Worm (Caenorhabditis elegans) whole organism, late embryonic: ENCODE data around the gene smcr-8.

ENCODE experiments used
- C08G9.2 ChIP-seq: sonication (generic microtip); optimal IDR thresholded peaks from 2 replicates; lab custom pipeline; 2016; ENCODE audit warnings: mild to moderate bottlenecking, missing genetic modification characterization, moderate library complexity, missing compliant biosample characterization
- C38D4.7 ChIP-seq: fragments of 200-800 bp; sonication (Bioruptor generic); optimal IDR thresholded peaks from 2 replicates; lab custom pipeline; 2018; ENCODE audit warnings: mild to moderate bottlenecking, missing genetic modification characterization, moderate library complexity, missing compliant biosample characterization
- F13H6.1 ChIP-seq: sonication (generic microtip); optimal IDR thresholded peaks from 2 replicates; lab custom pipeline; 2016; ENCODE audit warnings: missing genetic modification characterization, missing compliant biosample characterization
- K02D7.2 ChIP-seq: sonication (generic microtip); optimal IDR thresholded peaks from 2 replicates; lab custom pipeline; 2017; ENCODE audit warnings: mild to moderate bottlenecking, missing genetic modification characterization, missing compliant biosample characterization
- ahr-1 ChIP-seq: sonication (generic microtip); optimal IDR thresholded peaks from 2 replicates; lab custom pipeline; 2016; ENCODE audit warnings: missing genetic modification characterization, missing compliant biosample characterization
- ama-1 ChIP-seq: fragments of 150-350 bp; optimal IDR thresholded peaks from 2 replicates; lab custom pipeline; 2014
- ceh-14 ChIP-seq: sonication (generic microtip); optimal IDR thresholded peaks from 2 replicates; lab custom pipeline; 2016; ENCODE audit warnings: missing genotype, missing genetic modification characterization, missing compliant biosample characterization
- ceh-2 ChIP-seq: sonication (generic microtip); optimal IDR thresholded peaks from 2 replicates; lab custom pipeline; 2016; ENCODE audit warnings: missing genotype, missing genetic modification characterization, missing compliant biosample characterization
- ceh-22 ChIP-seq: sonication (generic microtip); optimal IDR thresholded peaks from 2 replicates; lab custom pipeline; 2017; ENCODE audit warnings: missing biosample characterization, missing genetic modification characterization
- ceh-24 ChIP-seq: sonication (generic microtip); optimal IDR thresholded peaks from 2 replicates; lab custom pipeline; 2016; ENCODE audit warnings: mild to moderate bottlenecking, missing genetic modification characterization, missing compliant biosample characterization
- ceh-30 ChIP-seq: fragments of 150-350 bp; optimal IDR thresholded peaks from 2 replicates; lab custom pipeline; 2014; ENCODE audit warnings: missing biosample characterization, missing genetic modification characterization
- ceh-31 ChIP-seq: sonication (generic microtip); optimal IDR thresholded peaks from 2 replicates; lab custom pipeline; 2016; ENCODE audit warnings: missing genetic modification characterization, missing compliant biosample characterization
- ceh-9 ChIP-seq: sonication (generic microtip); optimal IDR thresholded peaks from 2 replicates; lab custom pipeline; 2016; ENCODE audit warnings: mild to moderate bottlenecking, missing genetic modification characterization, inconsistent platforms, missing compliant biosample characterization
- dmd-4 ChIP-seq: sonication (generic microtip); optimal IDR thresholded peaks from 2 replicates; lab custom pipeline; 2016; ENCODE audit warnings: borderline replicate concordance, missing genetic modification characterization, missing compliant biosample characterization
- elt-4 ChIP-seq: sonication (generic microtip); optimal IDR thresholded peaks from 2 replicates; lab custom pipeline; 2016; ENCODE audit warnings: missing genetic modification characterization, missing compliant biosample characterization
- ets-4 ChIP-seq: sonication (generic microtip); optimal IDR thresholded peaks from 2 replicates; lab custom pipeline; 2016; ENCODE audit warnings: missing genetic modification characterization, missing compliant biosample characterization
- gmeb-2 ChIP-seq: sonication (generic microtip); optimal IDR thresholded peaks from 2 replicates; lab custom pipeline; 2016; ENCODE audit warnings: missing genetic modification characterization, inconsistent platforms, missing compliant biosample characterization
- hlh-13 ChIP-seq: fragments of 200-800 bp; sonication (Bioruptor generic); optimal IDR thresholded peaks from 2 replicates; lab custom pipeline; 2018; ENCODE audit warnings: mild to moderate bottlenecking, missing genetic modification characterization, missing compliant biosample characterization
- hlh-8 ChIP-seq: sonication (generic microtip); optimal IDR thresholded peaks from 2 replicates; lab custom pipeline; 2016; ENCODE audit warnings: missing genotype, missing genetic modification characterization, missing compliant biosample characterization
- lin-11 ChIP-seq: fragments of 200-800 bp; sonication (Bioruptor generic); optimal IDR thresholded peaks from 2 replicates; lab custom pipeline; 2018; ENCODE audit warnings: mild to moderate bottlenecking, missing genetic modification characterization, missing compliant biosample characterization
- madf-2 ChIP-seq: sonication (generic microtip); optimal IDR thresholded peaks from 2 replicates; lab custom pipeline; 2017; ENCODE audit warnings: missing genetic modification characterization, missing compliant biosample characterization
- mec-3 ChIP-seq: sonication (generic microtip); optimal IDR thresholded peaks from 2 replicates; lab custom pipeline; 2016; ENCODE audit warnings: borderline replicate concordance, missing genetic modification characterization, missing compliant biosample characterization
- nfya-1 ChIP-seq: sonication (generic microtip); optimal IDR thresholded peaks from 2 replicates; lab custom pipeline; 2017; ENCODE audit warnings: missing genetic modification characterization, mild to moderate bottlenecking, missing compliant biosample characterization, antibody characterized with exemption, moderate library complexity
- nhr-11 ChIP-seq: fragments of 150-350 bp; optimal IDR thresholded peaks from 2 replicates; lab custom pipeline; 2014; ENCODE audit warnings: missing biosample characterization, missing genetic modification characterization
- nhr-232 ChIP-seq: sonication (generic microtip); optimal IDR thresholded peaks from 2 replicates; lab custom pipeline; 2016; ENCODE audit warnings: missing genetic modification characterization, missing compliant biosample characterization
- npax-4 ChIP-seq: sonication (generic microtip); optimal IDR thresholded peaks from 2 replicates; lab custom pipeline; 2016; ENCODE audit warnings: missing genetic modification characterization, missing compliant biosample characterization
- pax-1 ChIP-seq: fragments of 150-350 bp; optimal IDR thresholded peaks from 2 replicates; lab custom pipeline; 2014; ENCODE audit warnings: missing biosample characterization, missing genetic modification characterization
- pqm-1 ChIP-seq: sonication (generic microtip); optimal IDR thresholded peaks from 2 replicates; lab custom pipeline; 2016; ENCODE audit warnings: missing genetic modification characterization, missing compliant biosample characterization
- ref-2 ChIP-seq: sonication (generic microtip); optimal IDR thresholded peaks from 2 replicates; lab custom pipeline; 2016; ENCODE audit warnings: missing genetic modification characterization, missing compliant biosample characterization
- rnt-1 ChIP-seq: sonication (generic microtip); optimal IDR thresholded peaks from 2 replicates; lab custom pipeline; 2016; ENCODE audit warnings: missing genetic modification characterization, missing compliant biosample characterization
- sdc-2 ChIP-seq: sonication (generic microtip); optimal IDR thresholded peaks from 2 replicates; lab custom pipeline; 2016; ENCODE audit warnings: missing genotype, missing genetic modification characterization, missing compliant biosample characterization
- sox-4 ChIP-seq: sonication (generic microtip); optimal IDR thresholded peaks from 2 replicates; lab custom pipeline; 2017; ENCODE audit warnings: mild to moderate bottlenecking, missing genetic modification characterization, inconsistent platforms, missing compliant biosample characterization
- tbx-2 ChIP-seq: sonication (generic microtip); optimal IDR thresholded peaks from 2 replicates; lab custom pipeline; 2016; ENCODE audit warnings: missing genetic modification characterization, missing compliant biosample characterization
- tbx-7 ChIP-seq: sonication (generic microtip); optimal IDR thresholded peaks from 2 replicates; lab custom pipeline; 2016; ENCODE audit warnings: missing genotype, missing genetic modification characterization, missing compliant biosample characterization
- unc-3 ChIP-seq, 2 experiments: fragments of 200-800 bp in 1 of 2; sonication (Bioruptor generic) in 1 of 2; sonication (generic microtip) in 1 of 2; conservative IDR thresholded peaks in 1 of 2; optimal IDR thresholded peaks in 1 of 2; 2 replicates each; pipeline versions ENCODE4 v1.3.6 to Lab custom; 2016 to 2022; ENCODE audit warnings: missing compliant biosample characterization in 2 of 2, missing genetic modification characterization in 2 of 2, missing genetic modification reagents in 1 of 2
- unc-42 ChIP-seq: sonication (generic microtip); optimal IDR thresholded peaks from 2 replicates; lab custom pipeline; 2016; ENCODE audit warnings: missing genotype, missing genetic modification characterization, missing compliant biosample characterization
- unc-55 ChIP-seq: sonication (generic microtip); optimal IDR thresholded peaks from 2 replicates; lab custom pipeline; 2017; ENCODE audit warnings: missing biosample characterization, missing genetic modification reagents, missing genetic modification characterization
- ztf-16 ChIP-seq: sonication (generic microtip); optimal IDR thresholded peaks from 2 replicates; lab custom pipeline; 2017; ENCODE audit warnings: missing genetic modification characterization, missing compliant biosample characterization

The smcr-8 gene

ce11 chrIII:4986790-4987259 lies 12.3 kb upstream of the smcr-8 start, which contains the start of the genes C27F2.10 and wdr-60:
Gene C27F2.10 (minus strand): TSS chrIII:4986898.
Gene wdr-60 (plus strand): TSS chrIII:4987209.
- TF ChIP-seq dmd-4, result no peak
- TF ChIP-seq ets-4 (tag; lab: Kevin White, UChicago), result peak; percentile 94
- TF ChIP-seq C08G9.2, result peak; percentile 83
- no peak for TF ChIP-seq nhr-232 (tag; lab: Kevin White, UChicago)
- TF ChIP-seq ama-1 (lab: Kevin White, UChicago), result no peak
- no peak for TF ChIP-seq ceh-22
- TF ChIP-seq tbx-7, result peak; percentile 63
- peak; percentile 21 for TF ChIP-seq mec-3 (tag; lab: Kevin White, UChicago)
- TF ChIP-seq ceh-31 (tag; lab: Kevin White, UChicago), result peak; percentile 68
- TF ChIP-seq rnt-1, result no peak
- TF ChIP-seq ahr-1 (tag; lab: Kevin White, UChicago), result no peak
- TF ChIP-seq ref-2 (tag; lab: Kevin White, UChicago), result peak; percentile 18
- TF ChIP-seq pax-1 (tag; lab: Kevin White, UChicago), result no peak
- peak; percentile 58 for TF ChIP-seq ceh-2
- TF ChIP-seq tbx-2 (tag; lab: Kevin White, UChicago), result peak; percentile 59
- no peak for TF ChIP-seq unc-55
- TF ChIP-seq ceh-14 (tag; lab: Kevin White, UChicago), result no peak

ce11 chrIII:4987666-4988065 lies 11.5 kb upstream of the smcr-8 start:
- TF ChIP-seq nhr-11 (tag; lab: Kevin White, UChicago) (no peak), npax-4 (tag; lab: Kevin White, UChicago) (no peak), ceh-14 (tag; lab: Kevin White, UChicago) (no peak), unc-42 (tag; lab: Kevin White, UChicago) (no peak), ceh-30 (tag; lab: Kevin White, UChicago) (no peak), C38D4.7 (GFP tag; lab: Kevin White, UChicago) (no peak), madf-2 (tag; lab: Kevin White, UChicago) (no peak), sox-4 (no peak), K02D7.2 (tag; lab: Kevin White, UChicago) (no peak), pqm-1 (tag; lab: Kevin White, UChicago) (no peak), hlh-13 (GFP tag; lab: Kevin White, UChicago) (no peak), hlh-8 (tag; lab: Kevin White, UChicago) (no peak), gmeb-2 (tag; lab: Kevin White, UChicago) (no peak), elt-4 (tag; lab: Kevin White, UChicago) (no peak), F13H6.1 (tag; lab: Kevin White, UChicago) (no peak), ceh-2 (no peak), ets-4 (tag; lab: Kevin White, UChicago) (no peak), nhr-232 (tag; lab: Kevin White, UChicago) (no peak)

DNA sequence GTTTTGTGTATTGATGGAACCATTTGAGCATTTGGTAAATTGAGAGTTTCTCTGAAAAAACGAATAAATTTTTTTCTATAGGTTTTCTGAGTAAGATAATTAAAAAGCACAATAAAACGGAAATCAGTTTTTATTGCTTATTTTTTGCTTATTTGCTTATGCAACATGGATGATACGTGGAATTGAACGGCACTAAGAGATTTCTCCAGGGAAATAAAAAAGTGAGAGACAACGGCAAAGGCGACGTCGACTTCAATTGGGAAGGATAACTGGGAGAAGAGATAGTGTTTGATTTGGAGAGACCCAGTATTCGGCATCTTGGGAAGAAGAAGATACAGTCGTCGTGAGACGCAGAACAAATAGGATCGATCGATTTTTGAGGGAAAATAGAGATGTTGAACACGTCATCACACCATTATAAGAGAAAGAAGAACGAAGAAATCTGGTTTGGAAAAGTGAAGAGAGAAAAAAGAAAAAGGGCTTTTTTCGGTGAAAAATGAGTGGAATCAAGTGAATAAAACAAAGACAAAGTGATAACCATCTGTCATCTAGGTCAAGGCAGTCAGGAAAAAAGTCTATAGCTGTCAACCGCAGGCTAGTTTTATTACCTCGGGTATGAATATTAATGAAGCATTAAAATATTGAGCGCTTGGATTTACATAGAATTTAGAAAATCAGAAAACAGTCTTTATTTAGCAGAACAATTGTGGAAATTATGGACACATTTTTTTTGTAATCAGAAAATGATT lies 890 bp upstream of the smcr-8 start, which contains the start of gene tmem-131:
Gene tmem-131 (minus strand): TSS at position 51 of the 749 bp plus-strand sequence.
- TF ChIP-seq ztf-16, result no peak
- TF ChIP-seq nfya-1, result peak; percentile 14
- TF ChIP-seq gmeb-2 (tag; lab: Kevin White, UChicago), result no peak

DNA sequence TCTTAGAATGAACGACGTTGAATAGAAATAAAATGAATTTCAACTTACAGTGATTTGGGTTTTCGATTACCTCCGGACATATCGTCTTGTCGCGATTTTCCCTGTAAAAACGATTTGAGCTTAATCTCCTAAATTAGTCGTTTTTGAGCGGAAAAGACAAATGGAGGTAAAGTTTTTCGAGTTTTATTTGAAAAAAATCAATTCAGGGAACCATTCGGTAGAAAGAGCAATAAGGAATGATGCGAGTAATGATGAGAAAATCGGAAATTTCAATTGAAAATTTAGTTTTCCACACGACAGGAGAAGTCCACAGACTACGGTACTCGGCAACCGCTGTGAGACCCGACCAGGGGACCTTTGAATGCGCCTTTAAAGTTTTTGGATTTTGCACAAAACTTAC lies 3.1 kb downstream of the smcr-8 start, which contains the start of gene R144.10:
Gene R144.10 (minus strand): TSS at position 101 of the 400 bp plus-strand sequence.
- TF ChIP-seq lin-11, result no peak
- no peak for TF ChIP-seq ceh-9 (tag; lab: Kevin White, UChicago)
- no peak for TF ChIP-seq ref-2 (tag; lab: Kevin White, UChicago)
- TF ChIP-seq ceh-24 (tag; lab: Kevin White, UChicago), result no peak
- TF ChIP-seq ceh-30 (tag; lab: Kevin White, UChicago), result no peak
- TF ChIP-seq C38D4.7 (GFP tag; lab: Kevin White, UChicago), result no peak
- no peak for TF ChIP-seq nhr-11 (tag; lab: Kevin White, UChicago)
- TF ChIP-seq unc-3 (GFP tag; conservative IDR thresholded peaks at IDR 0.05; lab: Robert Waterston, UW), result no peak
- TF ChIP-seq unc-3 (tag; optimal IDR thresholded peaks at IDR 0.05; lab: Kevin White, UChicago), result no peak
- TF ChIP-seq madf-2 (tag; lab: Kevin White, UChicago), result no peak
- no peak for TF ChIP-seq ahr-1 (tag; lab: Kevin White, UChicago)
- no peak for TF ChIP-seq sdc-2 (tag; lab: Kevin White, UChicago)
- TF ChIP-seq ets-4 (tag; lab: Kevin White, UChicago), result no peak
- TF ChIP-seq, all 69 proteins: peak for 0
